Fruit fly (Drosophila melanogaster) whole organism, embryonic: ENCODE data around the gene Zaf1.

Experiments used
- ATbp ChIP-seq: fragments of 200-800 bp; sonication (Bioruptor generic); optimal IDR thresholded peaks from 2 replicates; lab custom pipeline; 2017; ENCODE audit warnings: missing biosample characterization, mild to moderate bottlenecking, missing genetic modification characterization, missing genetic modification reagents
- Adf1 ChIP-seq: fragments of 200-800 bp; sonication (Bioruptor generic); IDR thresholded peaks from 2 replicates; pipeline ENCODE4 v1.3.6; 2022; ENCODE audit warnings: missing biosample characterization, missing genetic modification characterization
- B-H1 ChIP-seq: fragments of 200-800 bp; sonication (Bioruptor generic); IDR thresholded peaks from 3 replicates; pipeline ENCODE4 v1.3.6; 2022; ENCODE audit warnings: missing biosample characterization, missing genetic modification characterization
- CG10959 ChIP-seq: fragments of 200-800 bp; sonication (Bioruptor generic); IDR thresholded peaks from 2 replicates; pipeline ENCODE4 v1.3.6; 2022; ENCODE audit warnings: missing biosample characterization, missing genetic modification characterization
- CG12769 ChIP-seq: fragments of 200-800 bp; sonication (Bioruptor generic); optimal IDR thresholded peaks from 2 replicates; lab custom pipeline; 2019; ENCODE audit warnings: missing biosample characterization, mild to moderate bottlenecking, missing genetic modification characterization, moderate library complexity
- CG12942 ChIP-seq: fragments of 200-800 bp; sonication (Bioruptor generic); optimal IDR thresholded peaks from 3 replicates; lab custom pipeline; 2016; ENCODE audit warnings: missing biosample characterization, missing genetic modification characterization
- CG13624 ChIP-seq: fragments of 200-800 bp; sonication (Bioruptor generic); optimal IDR thresholded peaks from 2 replicates; lab custom pipeline; 2016; ENCODE audit warnings: missing biosample characterization, missing genetic modification characterization
- CG14441 ChIP-seq: fragments of 200-800 bp; sonication (Bioruptor generic); IDR thresholded peaks from 2 replicates; pipeline ENCODE4 v1.3.6; 2022; ENCODE audit warnings: missing biosample characterization, missing genetic modification characterization
- CG17359 ChIP-seq: fragments of 200-800 bp; sonication (Bioruptor generic); optimal IDR thresholded peaks from 3 replicates; lab custom pipeline; 2018; ENCODE audit warnings: missing biosample characterization, mild to moderate bottlenecking, missing genetic modification characterization, moderate library complexity
- CG30403 ChIP-seq: fragments of 200-800 bp; sonication (Bioruptor generic); optimal IDR thresholded peaks from 3 replicates; lab custom pipeline; 2016; ENCODE audit warnings: missing biosample characterization, missing genetic modification characterization
- CG31441 ChIP-seq: fragments of 200-800 bp; sonication (Bioruptor generic); IDR thresholded peaks from 2 replicates; pipeline ENCODE4 v1.3.6; 2022; ENCODE audit warnings: missing biosample characterization, missing genetic modification characterization
- CG32767 ChIP-seq: fragments of 200-800 bp; sonication (Bioruptor generic); IDR thresholded peaks from 2 replicates; pipeline ENCODE4 v1.3.6; 2022; ENCODE audit warnings: missing biosample characterization, missing genetic modification characterization
- CG3726 ChIP-seq: fragments of 200-800 bp; sonication (Bioruptor generic); IDR thresholded peaks from 3 replicates; pipeline ENCODE4, ENCODE4 v1.3.6; 2022; ENCODE audit warnings: missing biosample characterization, missing genetic modification characterization
- CG4328 ChIP-seq: fragments of 200-800 bp; sonication (Bioruptor generic); optimal IDR thresholded peaks from 3 replicates; lab custom pipeline; 2017; ENCODE audit warnings: missing biosample characterization, missing genetic modification reagents, missing genetic modification characterization
- CG5180 ChIP-seq: fragments of 200-800 bp; sonication (Bioruptor generic); optimal IDR thresholded peaks from 3 replicates; lab custom pipeline; 2017; ENCODE audit warnings: missing biosample characterization, missing genetic modification characterization, mild to moderate bottlenecking, moderate library complexity, missing genetic modification reagents
- CG5953 ChIP-seq: fragments of 200-800 bp; sonication (Bioruptor generic); IDR thresholded peaks from 2 replicates; pipeline ENCODE4 v1.3.6; 2022; ENCODE audit warnings: missing biosample characterization, missing genetic modification characterization
- CG7357 ChIP-seq: fragments of 200-800 bp; sonication (Bioruptor generic); IDR thresholded peaks from 3 replicates; pipeline ENCODE4 v1.3.6; 2022; ENCODE audit warnings: missing biosample characterization, missing genetic modification characterization
- CG9727 ChIP-seq: fragments of 200-800 bp; sonication (Bioruptor generic); optimal IDR thresholded peaks from 3 replicates; lab custom pipeline; 2017; ENCODE audit warnings: missing biosample characterization, mild to moderate bottlenecking, missing genetic modification characterization
- CG9932 ChIP-seq: fragments of 200-800 bp; sonication (Bioruptor generic); IDR thresholded peaks from 2 replicates; pipeline ENCODE4 v1.3.6; 2022; ENCODE audit warnings: missing biosample characterization, missing genetic modification characterization
- D ChIP-seq, 2 experiments: fragments of 200-800 bp in 1 of 2; fragments of >200 bp in 1 of 2; sonication (Bioruptor generic) in 1 of 2; optimal IDR thresholded peaks; 2 replicates in 1 of 2; 3 replicates in 1 of 2; lab custom pipeline; 2017; ENCODE audit warnings: mild to moderate bottlenecking in 1 of 2, missing biosample characterization in 1 of 2, missing genetic modification characterization in 1 of 2, missing genetic modification reagents in 1 of 2
- Deaf1 ChIP-seq: fragments of 200-800 bp; optimal IDR thresholded peaks from 3 replicates; lab custom pipeline; 2019; ENCODE audit warnings: missing biosample characterization, mild to moderate bottlenecking, missing genetic modification characterization, moderate library complexity
- Doc3 ChIP-seq: fragments of 200-800 bp; sonication (Bioruptor generic); IDR thresholded peaks from 3 replicates; pipeline ENCODE4 v1.3.6; 2022; ENCODE audit warnings: missing biosample characterization, missing genetic modification characterization; ENCODE audit not compliant: partially characterized antibody
- Ets65A ChIP-seq: fragments of 200-800 bp; sonication (Bioruptor generic); peaks from one replicate; lab custom pipeline; 2016; ENCODE audit warnings: missing biosample characterization, missing genetic modification characterization
- Ets97D ChIP-seq: fragments of 200-800 bp; sonication (Bioruptor generic); optimal IDR thresholded peaks from 3 replicates; lab custom pipeline; 2016; ENCODE audit warnings: missing biosample characterization, missing genetic modification characterization
- Lpt ChIP-seq: fragments of >200 bp; optimal IDR thresholded peaks from 2 replicates; lab custom pipeline; 2018; ENCODE audit warnings: missing biosample characterization, missing genetic modification characterization
- Nf-YC ChIP-seq: fragments of 200-800 bp; optimal IDR thresholded peaks from 3 replicates; lab custom pipeline; 2019; ENCODE audit warnings: missing biosample characterization, mild to moderate bottlenecking, missing genetic modification characterization, moderate library complexity
- Oaz ChIP-seq: fragments of 200-800 bp; sonication (Bioruptor generic); IDR thresholded peaks from 2 replicates; pipeline ENCODE4 v1.3.6; 2022; ENCODE audit warnings: missing biosample characterization, missing genetic modification characterization
- Opbp ChIP-seq: fragments of 200-800 bp; sonication (Bioruptor generic); IDR thresholded peaks from 3 replicates; pipeline ENCODE4 v1.3.6; 2022; ENCODE audit warnings: missing biosample characterization, missing genetic modification characterization; ENCODE audit not compliant: partially characterized antibody
- Poxn ChIP-seq: fragments of 200-800 bp; sonication (Bioruptor generic); IDR thresholded peaks from 2 replicates; pipeline ENCODE4 v1.3.6; 2022; ENCODE audit warnings: missing biosample characterization, missing genetic modification characterization
- Rfx ChIP-seq: fragments of 200-800 bp; sonication (Bioruptor generic); IDR thresholded peaks from 2 replicates; pipeline ENCODE4 v1.3.6; 2022; ENCODE audit warnings: missing biosample characterization, missing genetic modification characterization
- Sry-β ChIP-seq: fragments of 200-800 bp; sonication (Bioruptor generic); optimal IDR thresholded peaks from 2 replicates; lab custom pipeline; 2018; ENCODE audit warnings: missing biosample characterization, mild to moderate bottlenecking, missing genetic modification characterization, moderate library complexity
- Taf1 ChIP-seq: fragments of 200-800 bp; sonication (Bioruptor generic); IDR thresholded peaks from 2 replicates; pipeline ENCODE4 v1.3.6; 2022; ENCODE audit warnings: missing biosample characterization, missing genetic modification characterization
- Xrp1 ChIP-seq: fragments of 200-800 bp; sonication (Bioruptor generic); IDR thresholded peaks from 2 replicates; pipeline ENCODE4 v1.3.6; 2022; ENCODE audit warnings: missing biosample characterization, missing genetic modification characterization
- ac ChIP-seq: fragments of 200-800 bp; sonication (Bioruptor generic); optimal IDR thresholded peaks from 3 replicates; lab custom pipeline; 2017; ENCODE audit warnings: missing biosample characterization, mild to moderate bottlenecking, missing genetic modification characterization
- al ChIP-seq: fragments of 200-800 bp; sonication (Bioruptor generic); IDR thresholded peaks from 2 replicates; pipeline ENCODE4 v1.3.6; 2022; ENCODE audit warnings: missing biosample characterization, missing genetic modification characterization
- bowl ChIP-seq: fragments of 200-800 bp; sonication (Bioruptor generic); IDR thresholded peaks from 2 replicates; pipeline ENCODE4 v1.3.6; 2022; ENCODE audit warnings: missing biosample characterization, missing genetic modification characterization
- chif ChIP-seq, 2 experiments: fragments of 200-800 bp; sonication (Bioruptor generic); optimal IDR thresholded peaks; 3 replicates each; lab custom pipeline; 2016; ENCODE audit warnings: missing biosample characterization in 2 of 2, missing genetic modification characterization in 2 of 2
- chn ChIP-seq: fragments of 200-800 bp; sonication (Bioruptor generic); optimal IDR thresholded peaks from 2 replicates; lab custom pipeline; 2016; ENCODE audit warnings: missing biosample characterization, missing genetic modification characterization
- ci ChIP-seq: fragments of 200-800 bp; sonication (Bioruptor generic); IDR thresholded peaks from 3 replicates; pipeline ENCODE4 v1.3.6; 2022; ENCODE audit warnings: missing biosample characterization, missing genetic modification characterization
- fd96Cb ChIP-seq: fragments of 200-800 bp; sonication (Bioruptor generic); optimal IDR thresholded peaks from 2 replicates; lab custom pipeline; 2018; ENCODE audit warnings: missing biosample characterization, mild to moderate bottlenecking, missing genetic modification characterization, moderate library complexity
- gsb-n ChIP-seq: fragments of 200-800 bp; sonication (Bioruptor generic); optimal IDR thresholded peaks from 3 replicates; lab custom pipeline; 2018; ENCODE audit warnings: missing biosample characterization, mild to moderate bottlenecking, missing genetic modification characterization
- hth ChIP-seq: fragments of >200 bp; optimal IDR thresholded peaks from 2 replicates; lab custom pipeline; 2017; ENCODE audit warnings: inconsistent platforms
- insv ChIP-seq, 2 experiments: fragments of 200-800 bp; sonication (Bioruptor generic); optimal IDR thresholded peaks; 3 replicates each; lab custom pipeline; 2016 to 2018; ENCODE audit warnings: missing biosample characterization in 2 of 2, missing genetic modification characterization in 2 of 2
- inv ChIP-seq: fragments of 200-800 bp; sonication (Bioruptor generic); IDR thresholded peaks from 2 replicates; pipeline ENCODE4 v1.3.6; 2022; ENCODE audit warnings: missing biosample characterization, missing genetic modification characterization; ENCODE audit not compliant: partially characterized antibody
- kni ChIP-seq: fragments of 200-800 bp; sonication (Bioruptor generic); optimal IDR thresholded peaks from 3 replicates; lab custom pipeline; 2017; ENCODE audit warnings: mild to moderate bottlenecking, missing biosample characterization, missing genetic modification reagents, missing genetic modification characterization
- mld ChIP-seq: fragments of 200-800 bp; sonication (Bioruptor generic); IDR thresholded peaks from 3 replicates; pipeline ENCODE4 v1.3.6; 2022; ENCODE audit warnings: missing biosample characterization, missing genetic modification characterization; ENCODE audit not compliant: partially characterized antibody
- pb ChIP-seq: fragments of 200-800 bp; sonication (Bioruptor generic); optimal IDR thresholded peaks from 3 replicates; lab custom pipeline; 2016; ENCODE audit warnings: missing biosample characterization, missing genetic modification characterization
- sna ChIP-seq: fragments of 200-800 bp; sonication (Bioruptor generic); IDR thresholded peaks from 2 replicates; pipeline ENCODE4 v1.3.6; 2022; ENCODE audit warnings: missing biosample characterization, missing genetic modification characterization; ENCODE audit not compliant: partially characterized antibody
- tgo ChIP-seq: fragments of 200-800 bp; sonication (Bioruptor generic); IDR thresholded peaks from 3 replicates; pipeline ENCODE4 v1.3.6; 2022; ENCODE audit warnings: missing biosample characterization, missing genetic modification characterization
- tup ChIP-seq: fragments of 200-800 bp; sonication (Bioruptor generic); optimal IDR thresholded peaks from 2 replicates; lab custom pipeline; 2016; ENCODE audit warnings: missing biosample characterization, mild to moderate bottlenecking, missing genetic modification characterization, moderate library complexity
- z ChIP-seq: fragments of 200-800 bp; sonication (Bioruptor generic); IDR thresholded peaks from 3 replicates; pipeline ENCODE4 v1.3.6; 2022; ENCODE audit warnings: missing biosample characterization, missing genetic modification characterization

The Zaf1 gene

dm6 chr3R:11649449-11649848 lies 24.0 kb upstream of the Zaf1 start (continued):
- TF ChIP-seq ATbp: peak; percentile 86
- no peak for TF ChIP-seq Lpt
- no peak for TF ChIP-seq kni (GFP tag; lab: Kevin White, UChicago)
- peak; percentile 88 for TF ChIP-seq CG31441 (GFP tag; lab: Robert Waterston, UW)
- peak; percentile 97 for TF ChIP-seq CG30403
- peak; percentile 95 to 96 for TF ChIP-seq chif (GFP tag; optimal IDR thresholded peaks at IDR 0.05; lab: Kevin White, UChicago)
- TF ChIP-seq Opbp: no peak
- TF ChIP-seq Poxn: peak; percentile 96
- peak; percentile 99 for TF ChIP-seq Ets65A
- TF ChIP-seq Oaz (GFP tag; lab: Robert Waterston, UW): peak; percentile 97
- peak; percentile 53; the same call in 1 of the 3 replicates for TF ChIP-seq z (GFP tag; lab: Robert Waterston, UW)
- TF ChIP-seq bowl (GFP tag; lab: Robert Waterston, UW): peak; percentile 92
- TF ChIP-seq Adf1 (GFP tag; lab: Robert Waterston, UW): peak; percentile 66; the same call in 1 of the 2 replicates
- peak; percentile 73 for TF ChIP-seq gsb-n (tag; lab: Kevin White, UChicago)
- TF ChIP-seq CG5180 (GFP tag; lab: Kevin White, UChicago): peak; percentile 83
- TF ChIP-seq CG12942 (GFP tag; lab: Kevin White, UChicago): peak; percentile 95
- peak; percentile 98 for TF ChIP-seq ci (GFP tag; lab: Robert Waterston, UW)
- peak; percentile 99 for TF ChIP-seq CG9932
- peak; percentile 90 for TF ChIP-seq CG4328 (GFP tag; lab: Kevin White, UChicago)
- TF ChIP-seq mld: no peak
- TF ChIP-seq insv (GFP tag; optimal IDR thresholded peaks at IDR 0.05; lab: Kevin White, UChicago): no peak
- peak; percentile 98 for TF ChIP-seq CG12769 (tag; lab: Kevin White, UChicago)
- TF ChIP-seq al: peak; percentile 97
- no peak for TF ChIP-seq Doc3
- peak; percentile 97 for TF ChIP-seq Taf1 (GFP tag; lab: Robert Waterston, UW)
- no peak for TF ChIP-seq Sry-β (GFP tag; lab: Kevin White, UChicago)
- no peak for TF ChIP-seq inv (GFP tag; lab: Robert Waterston, UW)
- peak; percentile 98 for TF ChIP-seq CG14441 (GFP tag; lab: Robert Waterston, UW)
- TF ChIP-seq tup (GFP tag; lab: Kevin White, UChicago): peak; percentile 93
- TF ChIP-seq CG32767 (GFP tag; lab: Robert Waterston, UW): peak; percentile 96
- no peak for TF ChIP-seq sna (GFP tag; lab: Robert Waterston, UW)
- TF ChIP-seq B-H1: peak; percentile 95
- peak; percentile 84 for TF ChIP-seq Ets97D (GFP tag; lab: Kevin White, UChicago)
- peak; percentile 92 for TF ChIP-seq fd96Cb
- TF ChIP-seq Deaf1 (tag; lab: Kevin White, UChicago): peak; percentile 51
- peak; percentile 96 for TF ChIP-seq CG17359 (tag; lab: Kevin White, UChicago)
- peak; percentile 91 for TF ChIP-seq CG7357 (GFP tag; lab: Robert Waterston, UW)
- peak; percentile 88 for TF ChIP-seq Nf-YC (tag; lab: Kevin White, UChicago)
- TF ChIP-seq tgo (GFP tag; lab: Robert Waterston, UW): peak; percentile 97
- TF ChIP-seq hth (lab: Kevin White, UChicago): no peak
- TF ChIP-seq Xrp1: peak; percentile 95
- TF ChIP-seq CG5953: peak; percentile 95
- peak; percentile 82 for TF ChIP-seq CG10959 (GFP tag; lab: Robert Waterston, UW)
- no peak for TF ChIP-seq D (optimal IDR thresholded peaks at IDR 0.05; lab: Kevin White, UChicago)
- TF ChIP-seq D (GFP tag; optimal IDR thresholded peaks at IDR 0.05; lab: Kevin White, UChicago): peak; percentile 82
- peak; percentile 98 for TF ChIP-seq CG13624
- TF ChIP-seq pb: peak; percentile 96
- peak; percentile 93; the same call in 2 of the 3 replicates for TF ChIP-seq CG3726
- peak; percentile 99 for TF ChIP-seq Rfx
- peak; percentile 89 for TF ChIP-seq CG9727 (GFP tag; lab: Kevin White, UChicago)
- peak; percentile 14 for TF ChIP-seq ac (GFP tag; lab: Kevin White, UChicago)
- peak; percentile 97 for TF ChIP-seq chn
